Worm (Caenorhabditis elegans) whole organism, L4/young adult: Measurements from ENCODE around the gene K08D10.13.
"Not testable (repeated sequence)": the region's sequence is repeated elsewhere in the genome, so short reads cannot be mapped to it uniquely, and the experiment has no call there.

Source experiments
- W03F9.2 ChIP-seq: fragments of 150-350 bp; optimal IDR thresholded peaks from 2 replicates; lab custom pipeline; 2014; ENCODE audit warnings: missing biosample characterization, missing genetic modification characterization
- dao-5 ChIP-seq: sonication (generic microtip); optimal IDR thresholded peaks from 2 replicates; lab custom pipeline; 2016; ENCODE audit warnings: missing genotype, missing genetic modification characterization, moderate library complexity, missing compliant biosample characterization
- him-1 ChIP-seq: sonication (generic microtip); optimal IDR thresholded peaks from 2 replicates; lab custom pipeline; 2016; ENCODE audit warnings: missing genotype, missing genetic modification reagents, missing genetic modification characterization, missing compliant biosample characterization

K08D10.13 gene

ce11 chrIV:4171531-4172163, at the start of gene K08D10.13, which contains the start of gene rnp-2:
Gene K08D10.13 (minus strand): TSS chrIV:4171581.
Gene rnp-2 (plus strand): TSS chrIV:4172076.
- TF ChIP-seq him-1 (tag; lab: Kevin White, UChicago) (no peak), W03F9.2 (tag; lab: Kevin White, UChicago) (peak; percentile 64)

- TF ChIP-seq W03F9.2 (tag; lab: Kevin White, UChicago) (no peak), him-1 (tag; lab: Kevin White, UChicago) (no peak), dao-5 (no peak)
Measured at ce11 chrIV:4219983-4220382, 48.6 kb upstream of the K08D10.13 start, which contains the start of gene F30B5.11. Gene F30B5.11 (minus strand): TSS chrIV:4220083.

ce11 chrIV:4218276-4218675, 46.9 kb upstream of the K08D10.13 start:
- no peak for TF ChIP-seq dao-5

- TF ChIP-seq W03F9.2 (tag; lab: Kevin White, UChicago) (no peak), him-1 (tag; lab: Kevin White, UChicago) (no peak), dao-5 (no peak)
Measured at ce11 chrIV:4216099-4216894, 44.9 kb upstream of the K08D10.13 start.

- TF ChIP-seq dao-5 = no peak
- TF ChIP-seq W03F9.2 (tag; lab: Kevin White, UChicago) = no peak
- TF ChIP-seq him-1 (tag; lab: Kevin White, UChicago) = peak; percentile 20
Measured at ce11 chrIV:4215349-4215748, 44.0 kb upstream of the K08D10.13 start.

ce11 chrIV:4212733-4213132, 41.4 kb upstream of the K08D10.13 start:
- TF ChIP-seq W03F9.2 (tag; lab: Kevin White, UChicago) (no peak), dao-5 (no peak), him-1 (tag; lab: Kevin White, UChicago) (no peak)

- TF ChIP-seq dao-5 (no peak), him-1 (tag; lab: Kevin White, UChicago) (peak; percentile 27)
Measured at ce11 chrIV:4210868-4211267, 39.5 kb upstream of the K08D10.13 start.

ce11 chrIV:4209084-4209483, 37.7 kb upstream of the K08D10.13 start:
- TF ChIP-seq W03F9.2 (tag; lab: Kevin White, UChicago) = no peak
- TF ChIP-seq him-1 (tag; lab: Kevin White, UChicago) = no peak
- TF ChIP-seq dao-5 = no peak

- TF ChIP-seq dao-5 (no peak), W03F9.2 (tag; lab: Kevin White, UChicago) (no peak), him-1 (tag; lab: Kevin White, UChicago) (no peak)
Measured at ce11 chrIV:4207088-4207487, 35.7 kb upstream of the K08D10.13 start, which contains the start of gene osgn-1. Gene osgn-1 (plus strand): TSS chrIV:4207388.

- no peak for TF ChIP-seq dao-5
- TF ChIP-seq him-1 (tag; lab: Kevin White, UChicago) = no peak
- TF ChIP-seq W03F9.2 (tag; lab: Kevin White, UChicago) = no peak
Measured at ce11 chrIV:4204275-4204674, 32.9 kb upstream of the K08D10.13 start, which contains the start of gene pax-2. Gene pax-2 (minus strand): TSS chrIV:4204375.

ce11 chrIV:4197167-4197566, 25.8 kb upstream of the K08D10.13 start, which contains the start of gene cyp-25A6:
Gene cyp-25A6 (plus strand): TSS chrIV:4197467.
- not testable (repeated sequence) for TF ChIP-seq him-1 (tag; lab: Kevin White, UChicago); W03F9.2 (tag; lab: Kevin White, UChicago); dao-5

ce11 chrIV:4196729-4197128, 25.3 kb upstream of the K08D10.13 start, which contains the start of gene K06B9.6:
Gene K06B9.6 (minus strand): TSS chrIV:4196829.
- not testable (repeated sequence) for TF ChIP-seq W03F9.2 (tag; lab: Kevin White, UChicago); dao-5; him-1 (tag; lab: Kevin White, UChicago)

ce11 chrIV:4186099-4186498, 14.7 kb upstream of the K08D10.13 start, which contains the start of gene K08D10.11:
Gene K08D10.11 (minus strand): TSS chrIV:4186199.
- not testable (repeated sequence) for TF ChIP-seq dao-5; W03F9.2 (tag; lab: Kevin White, UChicago); him-1 (tag; lab: Kevin White, UChicago)

ce11 chrIV:4178424-4178823, 7.0 kb upstream of the K08D10.13 start, which contains the start of gene tsen-34:
Gene tsen-34 (plus strand): TSS chrIV:4178457.
- TF ChIP-seq W03F9.2 (tag; lab: Kevin White, UChicago) (no peak), dao-5 (no peak), him-1 (tag; lab: Kevin White, UChicago) (no peak)
